Worm (Caenorhabditis elegans): ENCODE data around the gene Y110A2AL.3.

DNA sequence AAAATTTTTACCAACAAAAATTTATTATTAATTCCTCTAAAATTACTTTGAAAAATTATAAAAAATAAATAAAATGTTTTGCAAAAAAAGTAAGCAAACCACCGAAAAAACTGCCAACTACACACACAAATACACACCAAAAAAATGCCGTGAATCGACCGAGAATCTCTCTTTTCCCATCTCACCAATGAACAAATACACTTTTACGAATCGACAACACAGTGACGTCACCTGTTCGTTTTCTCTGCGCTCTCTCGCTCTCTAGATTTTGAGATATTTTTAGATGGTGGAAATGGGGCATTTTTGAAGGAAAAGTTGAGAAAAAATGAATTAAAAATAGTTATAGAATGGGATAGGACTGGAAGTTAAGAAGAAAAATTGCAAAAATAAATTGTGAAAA, 34.8 kb upstream of the Y110A2AL.3 start:
- peak; percentile 34 for TF ChIP-seq ama-1 (optimal IDR thresholded peaks at IDR 0.05)
- TF ChIP-seq ama-1 (GFP tag; optimal IDR thresholded peaks at IDR 0.05) = no peak
- TF ChIP-seq D2030.7 (GFP tag; IDR thresholded peaks at IDR 0.05) = no peak
- TF ChIP-seq lin-40 (tag; optimal IDR thresholded peaks at IDR 0.05) = peak; percentile 19
- no peak for TF ChIP-seq hsf-1 (GFP tag; IDR thresholded peaks at IDR 0.05)
